Fruit fly (Drosophila melanogaster) whole organism, prepupa: ENCODE data around the gene Fancd2.

Experiments
- CG1621 ChIP-seq: fragments of 200-800 bp; sonication (Bioruptor generic); optimal IDR thresholded peaks from 3 replicates; lab custom pipeline; 2018; ENCODE audit warnings: missing biosample characterization, mild to moderate bottlenecking, missing genetic modification characterization
- CG3919 ChIP-seq: fragments of 200-800 bp; sonication (Bioruptor generic); optimal IDR thresholded peaks from 3 replicates; lab custom pipeline; 2016; ENCODE audit warnings: missing biosample characterization, missing genetic modification characterization
- CG4318 ChIP-seq: fragments of 200-800 bp; sonication (Bioruptor generic); optimal IDR thresholded peaks from 3 replicates; lab custom pipeline; 2017; ENCODE audit warnings: missing biosample characterization, mild to moderate bottlenecking, missing genetic modification characterization
- CG6792 ChIP-seq: fragments of 200-800 bp; sonication (Bioruptor generic); optimal IDR thresholded peaks from 3 replicates; lab custom pipeline; 2016; ENCODE audit warnings: missing biosample characterization, missing genetic modification characterization
- CG8119 ChIP-seq: fragments of 200-800 bp; sonication (Bioruptor generic); IDR thresholded peaks from 3 replicates; pipeline ENCODE4 v1.3.6; 2022; ENCODE audit warnings: missing biosample characterization, missing genetic modification characterization
- Eip78C ChIP-seq: fragments of 200-800 bp; sonication (Bioruptor generic); peaks from one replicate; lab custom pipeline; 2016; ENCODE audit warnings: missing biosample characterization, missing genetic modification characterization
- Gug ChIP-seq: fragments of 200-800 bp; sonication (Bioruptor generic); IDR thresholded peaks from 2 replicates; pipeline ENCODE4 v1.3.6; 2022; ENCODE audit warnings: missing biosample characterization, missing genetic modification characterization
- Smox ChIP-seq: fragments of 200-800 bp; sonication (Bioruptor generic); optimal IDR thresholded peaks from 3 replicates; lab custom pipeline; 2016; ENCODE audit warnings: missing biosample characterization, missing genetic modification characterization
- Sox102F ChIP-seq: fragments of 200-800 bp; sonication (Bioruptor generic); optimal IDR thresholded peaks from 2 replicates; lab custom pipeline; 2016; ENCODE audit warnings: missing biosample characterization, mild to moderate bottlenecking, missing genetic modification characterization
- eg ChIP-seq: fragments of 200-800 bp; sonication (Bioruptor generic); IDR thresholded peaks from 3 replicates; pipeline ENCODE4 v1.3.6; 2022; ENCODE audit warnings: missing biosample characterization, missing genetic modification characterization
- fd59A ChIP-seq: fragments of 200-800 bp; sonication (Bioruptor generic); optimal IDR thresholded peaks from 2 replicates; lab custom pipeline; 2017; ENCODE audit warnings: missing biosample characterization, mild to moderate bottlenecking, missing genetic modification characterization, missing genetic modification reagents
- fd85E ChIP-seq: fragments of 200-800 bp; sonication (Bioruptor generic); optimal IDR thresholded peaks from 3 replicates; lab custom pipeline; 2016; ENCODE audit warnings: missing biosample characterization, missing genetic modification characterization
- net ChIP-seq: fragments of 200-800 bp; sonication (Bioruptor generic); optimal IDR thresholded peaks from 3 replicates; lab custom pipeline; 2016; ENCODE audit warnings: missing biosample characterization, missing genetic modification characterization
- salr ChIP-seq, 2 experiments: fragments of 200-800 bp; sonication (Bioruptor generic); optimal IDR thresholded peaks; 3 replicates each; lab custom pipeline; 2016 to 2018; ENCODE audit warnings: missing biosample characterization in 2 of 2, missing genetic modification characterization in 2 of 2, mild to moderate bottlenecking in 1 of 2

DNA sequence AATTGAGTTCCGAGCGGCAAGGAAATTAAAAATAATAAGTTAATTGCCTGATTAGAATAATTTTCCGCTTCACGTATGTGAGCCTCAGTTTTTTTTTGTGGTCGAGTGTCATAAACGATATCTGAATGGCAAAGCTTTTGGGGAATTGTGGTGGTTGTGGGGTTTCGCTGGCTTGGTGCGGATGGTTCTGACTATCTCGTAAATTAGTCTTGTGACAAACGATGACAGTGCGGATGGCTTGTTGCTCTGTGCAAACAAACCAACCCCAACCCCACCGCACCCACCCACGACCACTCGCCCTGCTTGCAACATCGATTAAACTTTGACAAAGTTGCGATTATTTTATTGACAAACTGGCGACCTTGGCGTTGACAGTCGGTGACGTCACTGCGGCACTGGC lies 10.9 kb upstream of the Fancd2 start:
- no peak for TF ChIP-seq fd59A
- TF ChIP-seq fd85E (GFP tag; lab: Kevin White, UChicago): no peak
- TF ChIP-seq Eip78C (GFP tag; lab: Kevin White, UChicago): no peak
- no peak for TF ChIP-seq CG4318 (GFP tag; lab: Kevin White, UChicago)
- no peak for TF ChIP-seq net (GFP tag; lab: Kevin White, UChicago)
- no peak for TF ChIP-seq CG1621 (tag; lab: Kevin White, UChicago)
- no peak for TF ChIP-seq CG8119 (GFP tag; lab: Robert Waterston, UW)
- TF ChIP-seq CG3919 (GFP tag; lab: Kevin White, UChicago): no peak
- TF ChIP-seq Smox (GFP tag; lab: Kevin White, UChicago): no peak
- no peak for TF ChIP-seq salr (GFP tag; optimal IDR thresholded peaks at IDR 0.05; lab: Kevin White, UChicago)
- no peak for TF ChIP-seq CG6792 (GFP tag; lab: Kevin White, UChicago)
- no peak for TF ChIP-seq Sox102F (GFP tag; lab: Kevin White, UChicago)
- no peak for TF ChIP-seq eg (GFP tag; lab: Robert Waterston, UW)
- TF ChIP-seq Gug (GFP tag; lab: Robert Waterston, UW): no peak
